Fruit fly (Drosophila melanogaster) whole organism, wandering third instar larva: ENCODE measurements around the gene Uch-L5.

Experiments used
- Abd-B ChIP-seq: fragments of >200 bp; optimal IDR thresholded peaks from 2 replicates; lab custom pipeline; 2017; ENCODE audit warnings: missing biosample characterization, missing genetic modification characterization
- CG32264 ChIP-seq: fragments of 200-800 bp; sonication (Bioruptor generic); optimal IDR thresholded peaks from 2 replicates; lab custom pipeline; 2016; ENCODE audit warnings: missing biosample characterization, missing genetic modification characterization
- CG9705 ChIP-seq: fragments of 200-800 bp; sonication (Bioruptor generic); optimal IDR thresholded peaks from 2 replicates; lab custom pipeline; 2018; ENCODE audit warnings: missing biosample characterization, mild to moderate bottlenecking, missing genetic modification characterization
- CrebA ChIP-seq: fragments of 200-800 bp; sonication (Bioruptor generic); optimal IDR thresholded peaks from 2 replicates; lab custom pipeline; 2016; ENCODE audit warnings: missing biosample characterization, mild to moderate bottlenecking, missing genetic modification characterization, borderline replicate concordance
- Dfd ChIP-seq: fragments of >200 bp; optimal IDR thresholded peaks from 2 replicates; lab custom pipeline; 2017; ENCODE audit warnings: missing biosample characterization, missing genetic modification characterization
- Dif ChIP-seq: fragments of 200-275, 200-300 bp; sonication (Bioruptor generic); optimal IDR thresholded peaks from 2 replicates; lab custom pipeline; 2018; ENCODE audit warnings: missing biosample characterization, missing genetic modification characterization; ENCODE audit not compliant: partially characterized antibody
- GATAd ChIP-seq: sonication (Bioruptor generic); optimal IDR thresholded peaks from 2 replicates; lab custom pipeline; 2016; ENCODE audit warnings: missing biosample characterization, missing genetic modification characterization
- HLH106 ChIP-seq: fragments of 200-800 bp; optimal IDR thresholded peaks from 3 replicates; lab custom pipeline; 2019; ENCODE audit warnings: missing biosample characterization, mild to moderate bottlenecking, missing genetic modification characterization, moderate library complexity
- Hnf4 ChIP-seq: fragments of 200-800 bp; sonication (Bioruptor generic); optimal IDR thresholded peaks from 2 replicates; lab custom pipeline; 2016; ENCODE audit warnings: missing biosample characterization, mild to moderate bottlenecking, missing genetic modification characterization
- Hr78 ChIP-seq: fragments of >200 bp; optimal IDR thresholded peaks from 2 replicates; lab custom pipeline; 2017; ENCODE audit warnings: missing biosample characterization, missing genetic modification characterization
- Hr83 ChIP-seq: fragments of 200-300 bp; sonication (Bioruptor generic); optimal IDR thresholded peaks from 2 replicates; lab custom pipeline; 2016; ENCODE audit warnings: missing biosample characterization, mild to moderate bottlenecking, missing genetic modification characterization, moderate library complexity; ENCODE audit not compliant: poor library complexity, severe bottlenecking
- Jra ChIP-seq: sonication (Bioruptor generic); optimal IDR thresholded peaks from 2 replicates; lab custom pipeline; 2016; ENCODE audit warnings: missing biosample characterization, missing genetic modification characterization
- Mio ChIP-seq: sonication (Bioruptor generic); optimal IDR thresholded peaks from 2 replicates; lab custom pipeline; 2016; ENCODE audit warnings: missing biosample characterization, missing genetic modification characterization
- Myc ChIP-seq: fragments of >200 bp; optimal IDR thresholded peaks from 2 replicates; lab custom pipeline; 2017
- N ChIP-seq: fragments of >200 bp; optimal IDR thresholded peaks from 2 replicates; lab custom pipeline; 2018; ENCODE audit warnings: missing biosample characterization, missing external identifiers, missing genetic modification characterization
- OdsH ChIP-seq: fragments of 200-800 bp; sonication (Bioruptor generic); optimal IDR thresholded peaks from 2 replicates; lab custom pipeline; 2016; ENCODE audit warnings: missing biosample characterization, mild to moderate bottlenecking, missing genetic modification characterization
- Rel ChIP-seq, 2 experiments: fragments of 200-800 bp; sonication (Bioruptor generic) in 1 of 2; optimal IDR thresholded peaks; 2 replicates in 1 of 2; 3 replicates in 1 of 2; lab custom pipeline; 2016 to 2019; ENCODE audit warnings: mild to moderate bottlenecking in 2 of 2, missing biosample characterization in 2 of 2, missing genetic modification characterization in 2 of 2, moderate library complexity in 1 of 2
- Sp1 ChIP-seq: fragments of 200-800 bp; sonication (Bioruptor generic); optimal IDR thresholded peaks from 3 replicates; lab custom pipeline; 2019; ENCODE audit warnings: missing biosample characterization, mild to moderate bottlenecking, missing genetic modification characterization, moderate library complexity
- Vsx2 ChIP-seq: fragments of 200-300, 225-300 bp; sonication (Bioruptor generic); optimal IDR thresholded peaks from 2 replicates; lab custom pipeline; 2018; ENCODE audit warnings: missing biosample characterization, missing genetic modification characterization; ENCODE audit not compliant: partially characterized antibody
- br ChIP-seq: fragments of 200-800 bp; sonication (Bioruptor generic); optimal IDR thresholded peaks from 2 replicates; lab custom pipeline; 2016; ENCODE audit warnings: missing biosample characterization, missing genetic modification characterization
- brk ChIP-seq: fragments of 200-800 bp; sonication (Bioruptor generic); optimal IDR thresholded peaks from 2 replicates; lab custom pipeline; 2016; ENCODE audit warnings: missing biosample characterization, mild to moderate bottlenecking, missing genetic modification characterization
- dl ChIP-seq, 2 experiments: fragments of 175-275, 200-275 bp in 1 of 2; fragments of 200-275 bp in 1 of 2; sonication (Bioruptor generic); optimal IDR thresholded peaks; lab custom pipeline; 2018; ENCODE audit warnings: mild to moderate bottlenecking in 2 of 2, missing biosample characterization in 2 of 2, missing genetic modification characterization in 2 of 2, moderate library complexity in 2 of 2; ENCODE audit not compliant: partially characterized antibody in 2 of 2, insufficient read depth in 1 of 2
- dmrt93B ChIP-seq: fragments of 200-800 bp; sonication (Bioruptor generic); optimal IDR thresholded peaks from 2 replicates; lab custom pipeline; 2018; ENCODE audit warnings: missing biosample characterization, mild to moderate bottlenecking, missing genetic modification characterization
- dsf ChIP-seq: sonication (Bioruptor generic); optimal IDR thresholded peaks from 2 replicates; lab custom pipeline; 2016; ENCODE audit warnings: missing biosample characterization, missing genetic modification characterization, borderline replicate concordance
- ey ChIP-seq: fragments of 200-800 bp; sonication (Bioruptor generic); optimal IDR thresholded peaks from 2 replicates; lab custom pipeline; 2016; ENCODE audit warnings: missing biosample characterization, missing genetic modification characterization
- foxo ChIP-seq, 2 experiments: fragments of 200-800 bp; sonication (Bioruptor generic); optimal IDR thresholded peaks; 2 replicates in 1 of 2; 3 replicates in 1 of 2; lab custom pipeline; 2016 to 2017; ENCODE audit warnings: missing biosample characterization in 2 of 2, missing genetic modification characterization in 2 of 2
- fru ChIP-seq: fragments of 200-800 bp; sonication (Bioruptor generic); optimal IDR thresholded peaks from 3 replicates; lab custom pipeline; 2016; ENCODE audit warnings: missing biosample characterization, mild to moderate bottlenecking, missing genetic modification characterization
- h ChIP-seq: fragments of 200-800 bp; sonication (Bioruptor generic); optimal IDR thresholded peaks from 3 replicates; lab custom pipeline; 2016; ENCODE audit warnings: missing biosample characterization, mild to moderate bottlenecking, missing genetic modification characterization
- jim ChIP-seq: fragments of 175-275, 200-325 bp; sonication (Bioruptor generic); optimal IDR thresholded peaks from 2 replicates; lab custom pipeline; 2016; ENCODE audit warnings: missing biosample characterization, mild to moderate bottlenecking, missing genetic modification characterization
- lola ChIP-seq: fragments of >200 bp; optimal IDR thresholded peaks from 2 replicates; lab custom pipeline; 2017; ENCODE audit warnings: missing biosample characterization, missing genetic modification characterization
- pan ChIP-seq: fragments of >200 bp; optimal IDR thresholded peaks from 2 replicates; lab custom pipeline; 2017
- psq ChIP-seq: fragments of 200-800 bp; sonication (Bioruptor generic); optimal IDR thresholded peaks from 3 replicates; lab custom pipeline; 2017; ENCODE audit warnings: missing biosample characterization, mild to moderate bottlenecking, missing genetic modification characterization, moderate library complexity
- rgr ChIP-seq: fragments of 200-800 bp; sonication (Bioruptor generic); optimal IDR thresholded peaks from 3 replicates; lab custom pipeline; 2016; ENCODE audit warnings: missing biosample characterization, mild to moderate bottlenecking, missing genetic modification characterization
- sage ChIP-seq: fragments of 200-800 bp; sonication (Bioruptor generic); optimal IDR thresholded peaks from 2 replicates; lab custom pipeline; 2016; ENCODE audit warnings: missing biosample characterization, mild to moderate bottlenecking, missing genetic modification characterization
- sv ChIP-seq: fragments of 200-800 bp; sonication (Bioruptor generic); optimal IDR thresholded peaks from 3 replicates; lab custom pipeline; 2016; ENCODE audit warnings: missing biosample characterization, missing genetic modification characterization
- tai ChIP-seq: sonication (Bioruptor generic); optimal IDR thresholded peaks from 2 replicates; lab custom pipeline; 2016; ENCODE audit warnings: missing biosample characterization, missing genetic modification characterization
- usp ChIP-seq: fragments of >200 bp; optimal IDR thresholded peaks from 2 replicates; lab custom pipeline; 2017; ENCODE audit warnings: missing biosample characterization, missing genetic modification characterization
- woc ChIP-seq: sonication (Bioruptor generic); optimal IDR thresholded peaks from 2 replicates; lab custom pipeline; 2016; ENCODE audit warnings: missing biosample characterization, mild to moderate bottlenecking, missing genetic modification characterization

The Uch-L5 gene

dm6 chr3L:9452422-9452821 lies 24.3 kb downstream of the Uch-L5 start:
- TF ChIP-seq OdsH (GFP tag; lab: Kevin White, UChicago) (no peak), br (no peak), rgr (no peak), sage (GFP tag; lab: Kevin White, UChicago) (no peak), Myc (lab: Kevin White, UChicago) (no peak), h (GFP tag; lab: Kevin White, UChicago) (peak; percentile 17), Dfd (GFP tag; lab: Kevin White, UChicago) (no peak)

- peak; percentile 67 for TF ChIP-seq rgr
- TF ChIP-seq Sp1 (GFP tag; lab: Kevin White, UChicago): peak; percentile 76
- peak in 1 of 2 experiments; percentile 80 for TF ChIP-seq foxo (GFP tag; optimal IDR thresholded peaks at IDR 0.05; lab: Kevin White, UChicago)
- TF ChIP-seq tai (GFP tag; lab: Kevin White, UChicago): no peak
- TF ChIP-seq lola (GFP tag; lab: Kevin White, UChicago): no peak
- TF ChIP-seq HLH106: peak; percentile 78
- no peak for TF ChIP-seq Dfd (GFP tag; lab: Kevin White, UChicago)
- TF ChIP-seq ey: peak; percentile 43
- peak; percentile 42 for TF ChIP-seq psq (GFP tag; lab: Kevin White, UChicago)
- no peak for TF ChIP-seq Vsx2 (GFP tag; lab: Kevin White, UChicago)
- TF ChIP-seq dmrt93B (GFP tag; lab: Kevin White, UChicago): no peak
- no peak for TF ChIP-seq jim
- no peak for TF ChIP-seq pan
- TF ChIP-seq Myc (lab: Kevin White, UChicago): peak; percentile 15
- peak; percentile 69 for TF ChIP-seq br
- TF ChIP-seq h (GFP tag; lab: Kevin White, UChicago): peak; percentile 84
- TF ChIP-seq Hr83 (GFP tag; lab: Kevin White, UChicago): no peak
- peak; percentile 4 for TF ChIP-seq sv (GFP tag; lab: Kevin White, UChicago)
- peak; percentile 58 for TF ChIP-seq Jra (GFP tag; lab: Kevin White, UChicago)
- TF ChIP-seq OdsH (GFP tag; lab: Kevin White, UChicago): peak; percentile 6
- no peak for TF ChIP-seq Hr78
- TF ChIP-seq fru: peak; percentile 83
- TF ChIP-seq dsf (GFP tag; lab: Kevin White, UChicago): peak; percentile 32
- no peak for TF ChIP-seq Abd-B
- peak; percentile 23 for TF ChIP-seq CG32264 (GFP tag; lab: Kevin White, UChicago)
- TF ChIP-seq dl (GFP tag; optimal IDR thresholded peaks at IDR 0.05; lab: Kevin White, UChicago; ENCODE audit: insufficient read depth in 1 of 2, partially characterized antibody in 2 of 2): no peak
- TF ChIP-seq brk (GFP tag; lab: Kevin White, UChicago): no peak
- TF ChIP-seq Rel (GFP tag; optimal IDR thresholded peaks at IDR 0.05; lab: Kevin White, UChicago): no peak
- peak; percentile 76 for TF ChIP-seq Rel (tag; optimal IDR thresholded peaks at IDR 0.05; lab: Kevin White, UChicago)
- TF ChIP-seq Hnf4 (GFP tag; lab: Kevin White, UChicago): peak; percentile 71
- no peak for TF ChIP-seq GATAd
- TF ChIP-seq CG9705 (GFP tag; lab: Kevin White, UChicago): peak; percentile 69
- no peak for TF ChIP-seq Mio (GFP tag; lab: Kevin White, UChicago)
- peak; percentile 75 for TF ChIP-seq sage (GFP tag; lab: Kevin White, UChicago)
- TF ChIP-seq Dif (GFP tag; lab: Kevin White, UChicago): no peak
- peak; percentile 69 for TF ChIP-seq woc
- no peak for TF ChIP-seq usp
- TF ChIP-seq CrebA (GFP tag; lab: Kevin White, UChicago): no peak
- TF ChIP-seq N (GFP tag; lab: Kevin White, UChicago): no peak
These were observed 25.1 kb downstream of the Uch-L5 start, which contains the start of the genes CG3448 and ghi for dm6 chr3L:9451522-9452118. Gene CG3448, minus strand, starts transcription at chr3L:9451572. Gene ghi, plus strand, starts transcription at chr3L:9451876.
